Worm (Caenorhabditis elegans): ENCODE measurements around the gene F53C11.4.

- TF ChIP-seq ZK546.5 (tag; optimal IDR thresholded peaks at IDR 0.05), result no peak
- TF ChIP-seq ama-1 (optimal IDR thresholded peaks at IDR 0.05), result no peak
- TF ChIP-seq ceh-82 (tag; optimal IDR thresholded peaks at IDR 0.05), result no peak
Measured at ce11 chrV:13763723-13764122, 23.4 kb downstream of the F53C11.4 start.

All from whole organism, L3 larva.